Worm (Caenorhabditis elegans): Measurements from ENCODE around the gene bar-1.

ce11 chrX:7217704-7218479, 47.5 kb upstream of the bar-1 start, which contains the start of gene syd-9:
- TF ChIP-seq aly-2 (tag; optimal IDR thresholded peaks at IDR 0.05) (no peak), nhr-237 (tag; optimal IDR thresholded peaks at IDR 0.05) (no peak), lsy-2 (tag; optimal IDR thresholded peaks at IDR 0.05) (no peak), lin-13 (GFP tag; optimal IDR thresholded peaks at IDR 0.05) (no peak), snpc-4 (tag; optimal IDR thresholded peaks at IDR 0.05) (no peak), lin-39 (tag; optimal IDR thresholded peaks at IDR 0.05) (no peak), zag-1 (tag; optimal IDR thresholded peaks at IDR 0.05) (no peak), skn-1 (tag; optimal IDR thresholded peaks at IDR 0.05) (no peak)

Measured in whole organism, L2 larva.